Fruit fly (Drosophila melanogaster): Measurements from ENCODE around the gene CG42337.

Gene CG42337

DNA sequence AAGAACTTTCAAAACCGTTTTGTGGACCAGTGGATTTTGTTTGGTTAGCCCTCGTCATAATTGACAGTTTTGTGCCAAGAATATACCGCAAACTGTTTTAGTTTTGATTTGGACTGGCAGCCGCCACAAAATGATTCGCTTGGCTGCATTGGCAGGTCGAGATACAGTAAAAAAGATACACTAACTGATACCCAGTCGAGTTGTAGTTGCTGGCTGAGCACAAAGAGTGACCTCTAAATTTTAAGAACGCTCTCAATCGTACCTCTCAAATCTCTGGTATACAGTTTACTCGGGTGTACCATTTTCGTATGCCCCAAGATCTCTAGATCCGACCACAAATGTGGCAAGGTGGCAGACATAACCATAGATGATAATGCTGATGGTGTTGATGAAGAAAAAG lies 49.8 kb upstream of the CG42337 start:
- no peak for TF ChIP-seq repo (GFP tag; optimal IDR thresholded peaks at IDR 0.05)
- no peak for TF ChIP-seq Dip3 (GFP tag; optimal IDR thresholded peaks at IDR 0.05)
- TF ChIP-seq B-H1 (GFP tag; IDR thresholded peaks at IDR 0.05), result no peak
- no peak for TF ChIP-seq scrt (GFP tag; optimal IDR thresholded peaks at IDR 0.05)
- TF ChIP-seq Ets65A (GFP tag), result peak; percentile 93
- TF ChIP-seq CG7963 (GFP tag; IDR thresholded peaks at IDR 0.05; ENCODE audit: partially characterized antibody), result 0 out of 3 replicates have a peak, but pooled peaks have one; percentile 38
- 0 out of 3 replicates have a peak, but pooled peaks have one; percentile 25 for TF ChIP-seq Opbp (GFP tag; IDR thresholded peaks at IDR 0.05; ENCODE audit: partially characterized antibody)
- TF ChIP-seq tio (GFP tag; optimal IDR thresholded peaks at IDR 0.05), result no peak
- no peak for TF ChIP-seq Pdp1 (GFP tag; optimal IDR thresholded peaks at IDR 0.05)
- TF ChIP-seq ase (GFP tag; IDR thresholded peaks at IDR 0.05), result no peak
- 0 out of 2 replicates have a peak, but pooled peaks have one; percentile 16 for TF ChIP-seq Scr (GFP tag; IDR thresholded peaks at IDR 0.05; ENCODE audit: partially characterized antibody)
- peak; percentile 38; the same call in 1 of the 2 replicates for TF ChIP-seq Bgb (GFP tag; IDR thresholded peaks at IDR 0.05; ENCODE audit: partially characterized antibody)
- no peak for TF ChIP-seq twi (tag; optimal IDR thresholded peaks at IDR 0.05)
- TF ChIP-seq nerfin-2 (GFP tag; IDR thresholded peaks at IDR 0.05; ENCODE audit: partially characterized antibody), result peak; percentile 33; the same call in 1 of the 2 replicates
- peak; percentile 55; the same call in 1 of the 2 replicates for TF ChIP-seq tna (GFP tag; IDR thresholded peaks at IDR 0.05; ENCODE audit: partially characterized antibody)
- no peak for TF ChIP-seq odd (GFP tag; optimal IDR thresholded peaks at IDR 0.05)
- TF ChIP-seq HLH4C (GFP tag; IDR thresholded peaks at IDR 0.05; ENCODE audit: partially characterized antibody), result peak; percentile 65
- no peak for TF ChIP-seq Dip2 (GFP tag; IDR thresholded peaks at IDR 0.05)
- no peak for TF ChIP-seq ERR (GFP tag; optimal IDR thresholded peaks at IDR 0.05)
- TF ChIP-seq bbx (GFP tag; IDR thresholded peaks at IDR 0.05; ENCODE audit: partially characterized antibody), result peak; percentile 34
- TF ChIP-seq ara (GFP tag; IDR thresholded peaks at IDR 0.05), result no peak
- peak; percentile 10 for TF ChIP-seq Med (GFP tag)

DNA sequence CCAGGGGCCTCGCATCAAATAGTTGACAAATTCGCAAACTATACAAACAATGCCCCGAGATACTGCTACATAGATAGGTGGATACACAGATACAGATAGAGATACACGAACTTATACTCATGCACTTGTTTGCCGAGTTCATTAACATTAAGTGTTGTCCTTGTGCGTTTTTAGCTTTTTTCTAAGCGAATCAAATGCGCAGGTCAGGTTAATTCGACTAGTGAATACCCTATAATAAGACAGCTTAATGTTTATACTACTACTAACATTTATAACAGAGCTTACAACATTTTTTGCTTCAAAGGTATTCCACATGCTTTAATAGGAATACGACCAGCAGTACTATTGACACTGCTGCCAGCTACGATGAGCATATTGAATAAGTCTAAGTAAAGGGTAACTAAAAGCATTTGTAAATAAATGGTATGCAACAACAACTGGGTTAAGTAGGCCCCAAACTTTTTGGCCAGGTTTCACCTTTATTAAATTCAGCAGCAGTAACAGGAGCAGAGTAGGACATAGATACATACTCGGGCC lies 48.4 kb upstream of the CG42337 start:
- TF ChIP-seq CG3281 (GFP tag; optimal IDR thresholded peaks at IDR 0.05), result peak; percentile 17
- peak; percentile 10 for TF ChIP-seq caup (GFP tag; optimal IDR thresholded peaks at IDR 0.05; ENCODE audit: severe bottlenecking)
- no peak for TF ChIP-seq wor (GFP tag; IDR thresholded peaks at IDR 0.05)
- TF ChIP-seq Ada2b (GFP tag; IDR thresholded peaks at IDR 0.05), result no peak
- TF ChIP-seq br (optimal IDR thresholded peaks at IDR 0.05), result no peak
- no peak for TF ChIP-seq wdn (GFP tag; IDR thresholded peaks at IDR 0.05)
- TF ChIP-seq cas (GFP tag; IDR thresholded peaks at IDR 0.05), result no peak
- TF ChIP-seq gem (tag; optimal IDR thresholded peaks at IDR 0.05), result peak; percentile 40
- no peak for TF ChIP-seq yki (optimal IDR thresholded peaks at IDR 0.05)
- TF ChIP-seq B-H1 (GFP tag; IDR thresholded peaks at IDR 0.05), result no peak
- TF ChIP-seq Hsf (GFP tag; optimal IDR thresholded peaks at IDR 0.05), result no peak
- no peak for TF ChIP-seq Bteb2 (GFP tag; optimal IDR thresholded peaks at IDR 0.05)
- TF ChIP-seq sna (GFP tag; IDR thresholded peaks at IDR 0.05; ENCODE audit: partially characterized antibody), result no peak
- no peak for TF ChIP-seq CG6654 (GFP tag; optimal IDR thresholded peaks at IDR 0.05)
- no peak for TF ChIP-seq CG10366 (GFP tag; IDR thresholded peaks at IDR 0.05)
- no peak for TF ChIP-seq HLH54F (GFP tag; optimal IDR thresholded peaks at IDR 0.05)
- TF ChIP-seq ATbp (GFP tag; optimal IDR thresholded peaks at IDR 0.05), result no peak
- no peak for TF ChIP-seq kay (GFP tag; optimal IDR thresholded peaks at IDR 0.05)
- TF ChIP-seq Six4 (GFP tag; optimal IDR thresholded peaks at IDR 0.05), result no peak
- TF ChIP-seq CG9817 (tag; optimal IDR thresholded peaks at IDR 0.05), result peak; percentile 4
- TF ChIP-seq Sox102F (GFP tag; optimal IDR thresholded peaks at IDR 0.05), result peak; percentile 1
- no peak for TF ChIP-seq HmgD (GFP tag; optimal IDR thresholded peaks at IDR 0.05)
- no peak for TF ChIP-seq NC2α (GFP tag; optimal IDR thresholded peaks at IDR 0.05)
- TF ChIP-seq CG15269 (tag; optimal IDR thresholded peaks at IDR 0.05), result peak; percentile 21
- TF ChIP-seq CG13424 (tag; optimal IDR thresholded peaks at IDR 0.05), result peak; percentile 29
- TF ChIP-seq kni (GFP tag; optimal IDR thresholded peaks at IDR 0.05), result no peak
- TF ChIP-seq gro (GFP tag; optimal IDR thresholded peaks at IDR 0.05), result no peak
- TF ChIP-seq Pdp1 (GFP tag; optimal IDR thresholded peaks at IDR 0.05), result no peak
- no peak for TF ChIP-seq CG8290 (GFP tag; optimal IDR thresholded peaks at IDR 0.05)
- TF ChIP-seq CG8290 (tag; optimal IDR thresholded peaks at IDR 0.05), result peak in 1 of 2 experiments; percentile 22
- no peak for TF ChIP-seq Nf-YB (GFP tag; optimal IDR thresholded peaks at IDR 0.05)

All from whole organism, embryonic.